Fruit fly (Drosophila melanogaster) whole organism, embryonic: ENCODE data around the gene AsnRS.

Source experiments
- CG12391 ChIP-seq: fragments of 200-800 bp; sonication (Bioruptor generic); optimal IDR thresholded peaks from 3 replicates; lab custom pipeline; 2018; ENCODE audit warnings: missing biosample characterization, mild to moderate bottlenecking, missing genetic modification characterization, moderate library complexity
- CG13287 ChIP-seq: fragments of 200-800 bp; sonication (Bioruptor generic); IDR thresholded peaks from 2 replicates; pipeline ENCODE4 v1.3.6; 2022; ENCODE audit warnings: missing biosample characterization, missing genetic modification characterization; ENCODE audit not compliant: partially characterized antibody
- CG14050 ChIP-seq: fragments of 200-800 bp; sonication (Bioruptor generic); IDR thresholded peaks from 3 replicates; pipeline ENCODE4 v1.3.6; 2022; ENCODE audit warnings: missing biosample characterization, missing genetic modification characterization
- CG14441 ChIP-seq: fragments of 200-800 bp; sonication (Bioruptor generic); IDR thresholded peaks from 2 replicates; pipeline ENCODE4 v1.3.6; 2022; ENCODE audit warnings: missing biosample characterization, missing genetic modification characterization
- CG14710 ChIP-seq: fragments of 200-800 bp; sonication (Bioruptor generic); optimal IDR thresholded peaks from 3 replicates; lab custom pipeline; 2019; ENCODE audit warnings: missing biosample characterization, mild to moderate bottlenecking, missing genetic modification characterization, moderate library complexity
- CG14860 ChIP-seq: fragments of 200-800 bp; sonication (Bioruptor generic); IDR thresholded peaks from 3 replicates; pipeline ENCODE4 v1.3.6; 2022; ENCODE audit warnings: missing biosample characterization, missing genetic modification characterization; ENCODE audit not compliant: partially characterized antibody
- CG17829 ChIP-seq: fragments of 200-800 bp; optimal IDR thresholded peaks from 2 replicates; lab custom pipeline; 2019; ENCODE audit warnings: missing biosample characterization, mild to moderate bottlenecking, missing genetic modification characterization, moderate library complexity
- CG2116 ChIP-seq: fragments of 200-800 bp; sonication (Bioruptor generic); optimal IDR thresholded peaks from 3 replicates; lab custom pipeline; 2018; ENCODE audit warnings: missing biosample characterization, mild to moderate bottlenecking, missing genetic modification characterization
- CG2712 ChIP-seq: fragments of 200-800 bp; optimal IDR thresholded peaks from 3 replicates; lab custom pipeline; 2019; ENCODE audit warnings: missing biosample characterization, mild to moderate bottlenecking, missing genetic modification characterization, moderate library complexity
- CG30020 ChIP-seq: fragments of 200-800 bp; optimal IDR thresholded peaks from 2 replicates; lab custom pipeline; 2019; ENCODE audit warnings: missing biosample characterization, mild to moderate bottlenecking, missing genetic modification characterization, moderate library complexity
- CG30403 ChIP-seq: fragments of 200-800 bp; sonication (Bioruptor generic); optimal IDR thresholded peaks from 3 replicates; lab custom pipeline; 2016; ENCODE audit warnings: missing biosample characterization, missing genetic modification characterization
- CG32532 ChIP-seq: fragments of 200-800 bp; sonication (Bioruptor generic); IDR thresholded peaks from 2 replicates; pipeline ENCODE4 v1.3.6; 2022; ENCODE audit warnings: missing biosample characterization, missing genetic modification characterization
- CG32767 ChIP-seq: fragments of 200-800 bp; sonication (Bioruptor generic); IDR thresholded peaks from 2 replicates; pipeline ENCODE4 v1.3.6; 2022; ENCODE audit warnings: missing biosample characterization, missing genetic modification characterization
- CG3726 ChIP-seq: fragments of 200-800 bp; sonication (Bioruptor generic); IDR thresholded peaks from 3 replicates; pipeline ENCODE4, ENCODE4 v1.3.6; 2022; ENCODE audit warnings: missing biosample characterization, missing genetic modification characterization
- CG3838 ChIP-seq: fragments of 200-800 bp; sonication (Bioruptor generic); optimal IDR thresholded peaks from 3 replicates; lab custom pipeline; 2016; ENCODE audit warnings: missing biosample characterization, missing genetic modification characterization
- CG6654 ChIP-seq: fragments of 200-800 bp; sonication (Bioruptor generic); optimal IDR thresholded peaks from 2 replicates; lab custom pipeline; 2017; ENCODE audit warnings: missing biosample characterization, mild to moderate bottlenecking, missing genetic modification characterization
- CG7963 ChIP-seq: fragments of 200-800 bp; sonication (Bioruptor generic); IDR thresholded peaks from 3 replicates; pipeline ENCODE4 v1.3.6; 2022; ENCODE audit warnings: missing biosample characterization, missing genetic modification characterization; ENCODE audit not compliant: partially characterized antibody
- CHES-1-like ChIP-seq: fragments of 200-800 bp; sonication (Bioruptor generic); optimal IDR thresholded peaks from 2 replicates; lab custom pipeline; 2016; ENCODE audit warnings: missing biosample characterization, missing genetic modification characterization
- Dip2 ChIP-seq: fragments of 200-800 bp; sonication (Bioruptor generic); IDR thresholded peaks from 2 replicates; pipeline ENCODE4 v1.3.6; 2022; ENCODE audit warnings: missing biosample characterization, missing genetic modification characterization
- Doc2 ChIP-seq: fragments of 200-800 bp; sonication (Bioruptor generic); IDR thresholded peaks from 2 replicates; pipeline ENCODE4 v1.3.6; 2022; ENCODE audit warnings: missing biosample characterization, missing genetic modification characterization
- Dp ChIP-seq: fragments of 200-800 bp; sonication (Bioruptor generic); optimal IDR thresholded peaks from 2 replicates; lab custom pipeline; 2018; ENCODE audit warnings: missing biosample characterization, mild to moderate bottlenecking, missing genetic modification characterization, moderate library complexity
- Dref ChIP-seq: fragments of 200-800 bp; sonication (Bioruptor generic); IDR thresholded peaks from 2 replicates; pipeline ENCODE4 v1.3.6; 2022; ENCODE audit warnings: missing biosample characterization, missing genetic modification characterization
- E2f1 ChIP-seq: fragments of 200-800 bp; sonication (Bioruptor generic); IDR thresholded peaks from 2 replicates; pipeline ENCODE4 v1.3.6; 2022; ENCODE audit warnings: missing biosample characterization, missing genetic modification characterization
- E2f2 ChIP-seq: fragments of 200-800 bp; sonication (Bioruptor generic); IDR thresholded peaks from 2 replicates; pipeline ENCODE4 v1.3.6; 2022; ENCODE audit warnings: missing biosample characterization, missing genetic modification characterization
- Hmr ChIP-seq: fragments of 200-800 bp; sonication (Bioruptor generic); optimal IDR thresholded peaks from 3 replicates; lab custom pipeline; 2017; ENCODE audit warnings: mild to moderate bottlenecking, missing biosample characterization, missing genetic modification reagents, missing genetic modification characterization
- Nf-YA ChIP-seq: fragments of 200-800 bp; sonication (Bioruptor generic); IDR thresholded peaks from 2 replicates; pipeline ENCODE4 v1.3.6; 2022; ENCODE audit warnings: missing biosample characterization, missing genetic modification characterization
- Scr ChIP-seq: fragments of 200-800 bp; sonication (Bioruptor generic); IDR thresholded peaks from 2 replicates; pipeline ENCODE4 v1.3.6; 2022; ENCODE audit warnings: missing biosample characterization, missing genetic modification characterization; ENCODE audit not compliant: partially characterized antibody
- Xrp1 ChIP-seq: fragments of 200-800 bp; sonication (Bioruptor generic); IDR thresholded peaks from 2 replicates; pipeline ENCODE4 v1.3.6; 2022; ENCODE audit warnings: missing biosample characterization, missing genetic modification characterization
- bbx ChIP-seq: fragments of 200-800 bp; sonication (Bioruptor generic); IDR thresholded peaks from 2 replicates; pipeline ENCODE4 v1.3.6; 2022; ENCODE audit warnings: missing biosample characterization, missing genetic modification characterization; ENCODE audit not compliant: partially characterized antibody
- crp ChIP-seq, 2 experiments: fragments of 200-800 bp; sonication (Bioruptor generic); optimal IDR thresholded peaks; 2 replicates in 1 of 2; 3 replicates in 1 of 2; lab custom pipeline; 2017; ENCODE audit warnings: missing biosample characterization in 2 of 2, missing genetic modification characterization in 2 of 2, mild to moderate bottlenecking in 1 of 2, moderate library complexity in 1 of 2
- dysf ChIP-seq: fragments of 200-800 bp; sonication (Bioruptor generic); IDR thresholded peaks from 3 replicates; pipeline ENCODE4 v1.3.6; 2022; ENCODE audit warnings: missing biosample characterization, missing genetic modification characterization
- fd102C ChIP-seq: fragments of 200-800 bp; sonication (Bioruptor generic); optimal IDR thresholded peaks from 2 replicates; lab custom pipeline; 2018; ENCODE audit warnings: missing biosample characterization, mild to moderate bottlenecking, missing genetic modification characterization, moderate library complexity
- gce ChIP-seq: fragments of 200-800 bp; sonication (Bioruptor generic); IDR thresholded peaks from 3 replicates; pipeline ENCODE4 v1.3.6; 2022; ENCODE audit warnings: missing biosample characterization, missing genetic modification characterization
- gcm ChIP-seq: fragments of 200-800 bp; sonication (Bioruptor generic); optimal IDR thresholded peaks from 2 replicates; lab custom pipeline; 2019; ENCODE audit warnings: missing biosample characterization, mild to moderate bottlenecking, missing genetic modification characterization, moderate library complexity
- gfzf ChIP-seq: fragments of 200-800 bp; sonication (Bioruptor generic); optimal IDR thresholded peaks from 2 replicates; lab custom pipeline; 2016; ENCODE audit warnings: missing biosample characterization, mild to moderate bottlenecking, missing genetic modification characterization, moderate library complexity
- hbn ChIP-seq: fragments of 200-800 bp; sonication (Bioruptor generic); IDR thresholded peaks from 2 replicates; pipeline ENCODE4 v1.3.6; 2022; ENCODE audit warnings: missing biosample characterization, missing genetic modification characterization; ENCODE audit not compliant: partially characterized antibody
- jing ChIP-seq: fragments of 200-800 bp; sonication (Bioruptor generic); optimal IDR thresholded peaks from 2 replicates; lab custom pipeline; 2018; ENCODE audit warnings: missing biosample characterization, mild to moderate bottlenecking, missing genetic modification characterization
- jumu ChIP-seq: fragments of 200-800 bp; sonication (Bioruptor generic); optimal IDR thresholded peaks from 3 replicates; lab custom pipeline; 2016; ENCODE audit warnings: missing biosample characterization, missing genetic modification characterization
- kah ChIP-seq: fragments of 200-800 bp; sonication (Bioruptor generic); optimal IDR thresholded peaks from 2 replicates; lab custom pipeline; 2018; ENCODE audit warnings: missing biosample characterization, mild to moderate bottlenecking, missing genetic modification characterization
- pan ChIP-seq, 4 experiments: fragments of >200 bp in 3 of 4; fragments of 200-800 bp in 1 of 4; sonication (Bioruptor generic) in 1 of 4; optimal IDR thresholded peaks in 3 of 4; IDR thresholded peaks in 1 of 4; 2 replicates each; pipeline versions ENCODE4 v1.3.6 to Lab custom; 2017 to 2022; ENCODE audit warnings: missing biosample characterization in 2 of 4, missing genetic modification characterization in 2 of 4, mixed read lengths in 1 of 4
- pb ChIP-seq: fragments of 200-800 bp; sonication (Bioruptor generic); optimal IDR thresholded peaks from 3 replicates; lab custom pipeline; 2016; ENCODE audit warnings: missing biosample characterization, missing genetic modification characterization
- psq ChIP-seq: fragments of 200-800 bp; sonication (Bioruptor generic); optimal IDR thresholded peaks from 2 replicates; lab custom pipeline; 2017; ENCODE audit warnings: missing biosample characterization, missing genetic modification characterization
- pzg ChIP-seq: fragments of 200-800 bp; sonication (Bioruptor generic); optimal IDR thresholded peaks from 3 replicates; lab custom pipeline; 2018; ENCODE audit warnings: missing biosample characterization, mild to moderate bottlenecking, missing genetic modification characterization, moderate library complexity
- sna ChIP-seq: fragments of 200-800 bp; sonication (Bioruptor generic); IDR thresholded peaks from 2 replicates; pipeline ENCODE4 v1.3.6; 2022; ENCODE audit warnings: missing biosample characterization, missing genetic modification characterization; ENCODE audit not compliant: partially characterized antibody
- so ChIP-seq: fragments of 200-800 bp; sonication (Bioruptor generic); IDR thresholded peaks from 3 replicates; pipeline ENCODE4 v1.3.6; 2022; ENCODE audit warnings: missing biosample characterization, missing genetic modification characterization
- sr ChIP-seq: fragments of 200-800 bp; sonication (Bioruptor generic); IDR thresholded peaks from 3 replicates; pipeline ENCODE4 v1.3.6; 2022; ENCODE audit warnings: missing biosample characterization, missing genetic modification characterization
- sug ChIP-seq: fragments of 200-800 bp; optimal IDR thresholded peaks from 2 replicates; lab custom pipeline; 2019; ENCODE audit warnings: missing biosample characterization, mild to moderate bottlenecking, missing genetic modification characterization, moderate library complexity
- tap ChIP-seq: fragments of 200-800 bp; optimal IDR thresholded peaks from 3 replicates; lab custom pipeline; 2019; ENCODE audit warnings: missing biosample characterization, mild to moderate bottlenecking, missing genetic modification characterization, moderate library complexity
- ttk ChIP-seq: fragments of 200-800 bp; sonication (Bioruptor generic); IDR thresholded peaks from 2 replicates; pipeline ENCODE4 v2.1.2; 2022; ENCODE audit warnings: missing biosample characterization, missing genetic modification characterization

AsnRS gene

dm6 chr2L:19123472-19124070 lies 8.2 kb downstream of the AsnRS start, which contains the start of gene Phb1 (continued):
- no peak for TF ChIP-seq Xrp1 (GFP tag; lab: Robert Waterston, UW)
- no peak for TF ChIP-seq tap
- TF ChIP-seq dysf (GFP tag; lab: Robert Waterston, UW): no peak
- TF ChIP-seq E2f1 (GFP tag; lab: Robert Waterston, UW): no peak
- TF ChIP-seq CG14050 (GFP tag; lab: Robert Waterston, UW): no peak
- TF ChIP-seq CG14441: no peak
- TF ChIP-seq kah (GFP tag; lab: Kevin White, UChicago): no peak
- peak; percentile 90 for TF ChIP-seq CG13287 (GFP tag; lab: Robert Waterston, UW)
- TF ChIP-seq CG6654: no peak
- no peak for TF ChIP-seq gcm (GFP tag; lab: Kevin White, UChicago)
- no peak for TF ChIP-seq CG30403 (GFP tag; lab: Kevin White, UChicago)
- TF ChIP-seq Dref (GFP tag; lab: Robert Waterston, UW): peak; percentile 89
- no peak for TF ChIP-seq gce (GFP tag; lab: Robert Waterston, UW)
- no peak for TF ChIP-seq CG12391 (tag; lab: Kevin White, UChicago)
- no peak for TF ChIP-seq gfzf (GFP tag; lab: Kevin White, UChicago)
- no peak for TF ChIP-seq Dip2 (GFP tag; lab: Robert Waterston, UW)
- peak; percentile 84 for TF ChIP-seq Scr (GFP tag; lab: Robert Waterston, UW)
- peak; percentile 81 for TF ChIP-seq Dp
- TF ChIP-seq ttk: no peak
- TF ChIP-seq pan (optimal IDR thresholded peaks at IDR 0.05; lab: Kevin White, UChicago): no peak
- TF ChIP-seq pan (GFP tag; optimal IDR thresholded peaks at IDR 0.05 in 1 of 2, IDR thresholded peaks at IDR 0.05 in 1 of 2): no peak
- TF ChIP-seq CG7963 (GFP tag; lab: Robert Waterston, UW): peak; percentile 95
- TF ChIP-seq pzg (GFP tag; lab: Kevin White, UChicago): peak; percentile 45
- TF ChIP-seq Doc2: no peak
- no peak for TF ChIP-seq Nf-YA
- no peak for TF ChIP-seq CG17829 (tag; lab: Kevin White, UChicago)
- TF ChIP-seq sna (GFP tag; lab: Robert Waterston, UW): peak; percentile 90
- TF ChIP-seq psq: no peak
- TF ChIP-seq CG3726 (GFP tag; lab: Robert Waterston, UW): no peak
- no peak for TF ChIP-seq jumu
- no peak for TF ChIP-seq CG32532 (GFP tag; lab: Robert Waterston, UW)
- no peak for TF ChIP-seq pb
- TF ChIP-seq E2f2 (GFP tag; lab: Robert Waterston, UW): peak; percentile 88
- TF ChIP-seq CG2712 (tag; lab: Kevin White, UChicago): peak; percentile 8
- peak; percentile 16 for TF ChIP-seq CG14710 (tag; lab: Kevin White, UChicago)
- no peak for TF ChIP-seq so (GFP tag; lab: Robert Waterston, UW)
- TF ChIP-seq CG3838 (GFP tag; lab: Kevin White, UChicago): no peak
- TF ChIP-seq hbn (GFP tag; lab: Robert Waterston, UW): peak; percentile 72
- TF ChIP-seq crp (GFP tag; optimal IDR thresholded peaks at IDR 0.05; lab: Kevin White, UChicago): peak in 1 of 2 experiments; percentile 16
- TF ChIP-seq CG2116 (GFP tag; lab: Kevin White, UChicago): peak; percentile 82
- no peak for TF ChIP-seq Hmr (GFP tag; lab: Kevin White, UChicago)
- TF ChIP-seq CG30020 (tag; lab: Kevin White, UChicago): peak; percentile 1
- no peak for TF ChIP-seq fd102C (GFP tag; lab: Kevin White, UChicago)
- TF ChIP-seq CG32767: no peak
- TF ChIP-seq CHES-1-like (GFP tag; lab: Kevin White, UChicago): no peak
- TF ChIP-seq sug (tag; lab: Kevin White, UChicago): peak; percentile 85
- TF ChIP-seq bbx (GFP tag; lab: Robert Waterston, UW): peak; percentile 90
- no peak for TF ChIP-seq jing (GFP tag; lab: Kevin White, UChicago)
- TF ChIP-seq sr (GFP tag; lab: Robert Waterston, UW): no peak
- peak; percentile 93 for TF ChIP-seq CG14860 (GFP tag; lab: Robert Waterston, UW)
